Fruit fly (Drosophila melanogaster): Measurements from ENCODE around the gene Ir68a.

dm6 chr3L:11253140-11253539 lies 17.1 kb upstream of the Ir68a start:
- peak; percentile 9; the same call in 1 of the 2 replicates for TF ChIP-seq vvl (GFP tag; IDR thresholded peaks at IDR 0.05)
- TF ChIP-seq gce (GFP tag; IDR thresholded peaks at IDR 0.05), result no peak
- no peak for TF ChIP-seq Hr39 (optimal IDR thresholded peaks at IDR 0.05)
- no peak for TF ChIP-seq Hr78 (GFP tag; optimal IDR thresholded peaks at IDR 0.05)
- no peak for TF ChIP-seq Chrac-16 (GFP tag; optimal IDR thresholded peaks at IDR 0.05)
- TF ChIP-seq psq (GFP tag; optimal IDR thresholded peaks at IDR 0.05), result peak; percentile 58

All from whole organism, embryonic.